Fruit fly (Drosophila melanogaster) whole organism, embryonic: ENCODE results near the gene CG33654.

ENCODE experiments used
- Antp ChIP-seq: fragments of 200-800 bp; sonication (Bioruptor generic); optimal IDR thresholded peaks from 3 replicates; lab custom pipeline; 2016; ENCODE audit warnings: missing biosample characterization, missing genetic modification characterization
- Blimp-1 ChIP-seq: fragments of 200-800 bp; sonication (Bioruptor generic); optimal IDR thresholded peaks from 3 replicates; lab custom pipeline; 2018; ENCODE audit warnings: missing biosample characterization, missing genetic modification characterization, mild to moderate bottlenecking, moderate library complexity, missing genetic modification reagents
- CG10209 ChIP-seq: fragments of 200-800 bp; sonication (Bioruptor generic); optimal IDR thresholded peaks from 3 replicates; lab custom pipeline; 2017; ENCODE audit warnings: missing biosample characterization, mild to moderate bottlenecking, missing genetic modification characterization, missing genetic modification reagents
- CG11247 ChIP-seq: fragments of 200-800 bp; sonication (Bioruptor generic); IDR thresholded peaks from 2 replicates; pipeline ENCODE4 v1.3.6; 2022; ENCODE audit warnings: missing biosample characterization, missing genetic modification characterization
- CG11456 ChIP-seq: fragments of 200-800 bp; sonication (Bioruptor generic); IDR thresholded peaks from 3 replicates; pipeline ENCODE4 v1.3.6; 2022; ENCODE audit warnings: missing biosample characterization, missing genetic modification characterization
- CG11504 ChIP-seq: fragments of 200-800 bp; sonication (Bioruptor generic); optimal IDR thresholded peaks from 3 replicates; lab custom pipeline; 2019; ENCODE audit warnings: missing biosample characterization, mild to moderate bottlenecking, missing genetic modification characterization, moderate library complexity
- CG12071 ChIP-seq: fragments of 200-800 bp; sonication (Bioruptor generic); optimal IDR thresholded peaks from 3 replicates; lab custom pipeline; 2018; ENCODE audit warnings: missing biosample characterization, mild to moderate bottlenecking, missing genetic modification characterization
- CG12769 ChIP-seq: fragments of 200-800 bp; sonication (Bioruptor generic); optimal IDR thresholded peaks from 2 replicates; lab custom pipeline; 2019; ENCODE audit warnings: missing biosample characterization, mild to moderate bottlenecking, missing genetic modification characterization, moderate library complexity
- CG15269 ChIP-seq: fragments of 200-800 bp; sonication (Bioruptor generic); optimal IDR thresholded peaks from 2 replicates; lab custom pipeline; 2018; ENCODE audit warnings: missing biosample characterization, mild to moderate bottlenecking, missing genetic modification characterization, moderate library complexity
- CG1529 ChIP-seq: fragments of 200-800 bp; sonication (Bioruptor generic); optimal IDR thresholded peaks from 3 replicates; lab custom pipeline; 2018; ENCODE audit warnings: missing biosample characterization, missing genetic modification characterization
- CG15696 ChIP-seq: fragments of 200-800 bp; sonication (Bioruptor generic); optimal IDR thresholded peaks from 2 replicates; lab custom pipeline; 2019; ENCODE audit warnings: missing biosample characterization, mild to moderate bottlenecking, missing genetic modification characterization, moderate library complexity
- CG17802 ChIP-seq: fragments of 200-800 bp; sonication (Bioruptor generic); optimal IDR thresholded peaks from 2 replicates; lab custom pipeline; 2018; ENCODE audit warnings: missing biosample characterization, mild to moderate bottlenecking, missing genetic modification characterization, moderate library complexity
- CG18599 ChIP-seq: fragments of 200-800 bp; sonication (Bioruptor generic); optimal IDR thresholded peaks from 3 replicates; lab custom pipeline; 2017; ENCODE audit warnings: missing biosample characterization, missing genetic modification characterization, mild to moderate bottlenecking, moderate library complexity, missing genetic modification reagents
- CG33213 ChIP-seq: fragments of 200-800 bp; sonication (Bioruptor generic); optimal IDR thresholded peaks from 3 replicates; lab custom pipeline; 2016; ENCODE audit warnings: missing biosample characterization, missing genetic modification characterization
- CG3726 ChIP-seq: fragments of 200-800 bp; sonication (Bioruptor generic); IDR thresholded peaks from 3 replicates; pipeline ENCODE4, ENCODE4 v1.3.6; 2022; ENCODE audit warnings: missing biosample characterization, missing genetic modification characterization
- CG4820 ChIP-seq: fragments of 200-800 bp; sonication (Bioruptor generic); optimal IDR thresholded peaks from 3 replicates; lab custom pipeline; 2016; ENCODE audit warnings: missing biosample characterization, missing genetic modification characterization
- CG6654 ChIP-seq: fragments of 200-800 bp; sonication (Bioruptor generic); optimal IDR thresholded peaks from 2 replicates; lab custom pipeline; 2017; ENCODE audit warnings: missing biosample characterization, mild to moderate bottlenecking, missing genetic modification characterization
- CG8359 ChIP-seq: fragments of 200-800 bp; sonication (Bioruptor generic); optimal IDR thresholded peaks from 2 replicates; lab custom pipeline; 2017; ENCODE audit warnings: missing biosample characterization, mild to moderate bottlenecking, missing genetic modification characterization, borderline replicate concordance
- CrebB ChIP-seq: fragments of 200-800 bp; sonication (Bioruptor generic); optimal IDR thresholded peaks from 3 replicates; lab custom pipeline; 2018; ENCODE audit warnings: missing biosample characterization, mild to moderate bottlenecking, missing genetic modification characterization
- D ChIP-seq, 2 experiments: fragments of 200-800 bp in 1 of 2; fragments of >200 bp in 1 of 2; sonication (Bioruptor generic) in 1 of 2; optimal IDR thresholded peaks; 2 replicates in 1 of 2; 3 replicates in 1 of 2; lab custom pipeline; 2017; ENCODE audit warnings: mild to moderate bottlenecking in 1 of 2, missing biosample characterization in 1 of 2, missing genetic modification characterization in 1 of 2, missing genetic modification reagents in 1 of 2
- Elba2 ChIP-seq: fragments of 200-800 bp; sonication (Bioruptor generic); optimal IDR thresholded peaks from 3 replicates; lab custom pipeline; 2016; ENCODE audit warnings: missing biosample characterization, missing genetic modification characterization
- Gug ChIP-seq: fragments of 200-800 bp; sonication (Bioruptor generic); IDR thresholded peaks from 4 replicates; pipeline ENCODE4 v1.3.6; 2022; ENCODE audit warnings: missing biosample characterization, missing genetic modification characterization
- HLH3B ChIP-seq: fragments of 200-800 bp; sonication (Bioruptor generic); IDR thresholded peaks from 2 replicates; pipeline ENCODE4 v1.3.6; 2022; ENCODE audit warnings: missing biosample characterization, missing genetic modification characterization
- Hmx ChIP-seq: fragments of 200-800 bp; sonication (Bioruptor generic); optimal IDR thresholded peaks from 2 replicates; lab custom pipeline; 2016; ENCODE audit warnings: missing biosample characterization, missing genetic modification characterization
- Kr ChIP-seq: fragments of 200-800 bp; sonication (Bioruptor generic); optimal IDR thresholded peaks from 2 replicates; lab custom pipeline; 2017; ENCODE audit warnings: missing biosample characterization, mild to moderate bottlenecking, missing genetic modification characterization
- MESR4 ChIP-seq: fragments of 200-800 bp; sonication (Bioruptor generic); optimal IDR thresholded peaks from 2 replicates; lab custom pipeline; 2018; ENCODE audit warnings: missing biosample characterization, mild to moderate bottlenecking, missing genetic modification characterization, moderate library complexity
- Max ChIP-seq: fragments of 200-800 bp; sonication (Bioruptor generic); optimal IDR thresholded peaks from 2 replicates; lab custom pipeline; 2016; ENCODE audit warnings: missing biosample characterization, mild to moderate bottlenecking, missing genetic modification characterization
- Sry-β ChIP-seq: fragments of 200-800 bp; sonication (Bioruptor generic); optimal IDR thresholded peaks from 2 replicates; lab custom pipeline; 2018; ENCODE audit warnings: missing biosample characterization, mild to moderate bottlenecking, missing genetic modification characterization, moderate library complexity
- Vsx1 ChIP-seq: fragments of 200-800 bp; sonication (Bioruptor generic); optimal IDR thresholded peaks from 2 replicates; lab custom pipeline; 2017; ENCODE audit warnings: missing biosample characterization, mild to moderate bottlenecking, missing genetic modification characterization, missing genetic modification reagents
- cad ChIP-seq: fragments of >200 bp; optimal IDR thresholded peaks from 2 replicates; lab custom pipeline; 2017; ENCODE audit warnings: missing biosample characterization, missing genetic modification characterization
- ci ChIP-seq: fragments of 200-800 bp; sonication (Bioruptor generic); IDR thresholded peaks from 3 replicates; pipeline ENCODE4 v1.3.6; 2022; ENCODE audit warnings: missing biosample characterization, missing genetic modification characterization
- da ChIP-seq: fragments of 200-800 bp; sonication (Bioruptor generic); optimal IDR thresholded peaks from 2 replicates; lab custom pipeline; 2016; ENCODE audit warnings: missing biosample characterization, missing genetic modification characterization
- gem ChIP-seq: fragments of 200-800 bp; sonication (Bioruptor generic); optimal IDR thresholded peaks from 2 replicates; lab custom pipeline; 2019; ENCODE audit warnings: missing biosample characterization, mild to moderate bottlenecking, missing genetic modification characterization, moderate library complexity
- gsb-n ChIP-seq: fragments of 200-800 bp; sonication (Bioruptor generic); optimal IDR thresholded peaks from 3 replicates; lab custom pipeline; 2018; ENCODE audit warnings: missing biosample characterization, mild to moderate bottlenecking, missing genetic modification characterization
- hbn ChIP-seq: fragments of 200-800 bp; sonication (Bioruptor generic); IDR thresholded peaks from 2 replicates; pipeline ENCODE4 v1.3.6; 2022; ENCODE audit warnings: missing biosample characterization, missing genetic modification characterization; ENCODE audit not compliant: partially characterized antibody
- hkb ChIP-seq, 2 experiments: fragments of 200-800 bp in 1 of 2; fragments of >200 bp in 1 of 2; sonication (Bioruptor generic) in 1 of 2; IDR thresholded peaks in 1 of 2; optimal IDR thresholded peaks in 1 of 2; 2 replicates each; pipeline versions ENCODE4 v1.3.6 to Lab custom; 2017 to 2022; ENCODE audit warnings: missing biosample characterization in 1 of 2, missing genetic modification characterization in 1 of 2
- klu ChIP-seq: fragments of 200-800 bp; sonication (Bioruptor generic); IDR thresholded peaks from 2 replicates; pipeline ENCODE4 v1.3.6; 2022; ENCODE audit warnings: missing biosample characterization, missing genetic modification characterization
- kni ChIP-seq: fragments of 200-800 bp; sonication (Bioruptor generic); optimal IDR thresholded peaks from 3 replicates; lab custom pipeline; 2017; ENCODE audit warnings: mild to moderate bottlenecking, missing biosample characterization, missing genetic modification reagents, missing genetic modification characterization
- lov ChIP-seq, 2 experiments: fragments of 200-800 bp in 1 of 2; fragments of >200 bp in 1 of 2; sonication (Bioruptor generic) in 1 of 2; IDR thresholded peaks in 1 of 2; optimal IDR thresholded peaks in 1 of 2; 2 replicates in 1 of 2; 3 replicates in 1 of 2; pipeline versions ENCODE4 v1.3.6 to Lab custom; 2017 to 2022; ENCODE audit warnings: missing biosample characterization in 1 of 2, missing genetic modification characterization in 1 of 2
- p53 ChIP-seq: fragments of 200-800 bp; sonication (Bioruptor generic); optimal IDR thresholded peaks from 2 replicates; lab custom pipeline; 2016; ENCODE audit warnings: missing biosample characterization, missing genetic modification characterization
- pho ChIP-seq: fragments of 200-800 bp; sonication (Bioruptor generic); optimal IDR thresholded peaks from 2 replicates; lab custom pipeline; 2016; ENCODE audit warnings: missing biosample characterization, missing genetic modification characterization
- pum ChIP-seq: fragments of 200-800 bp; sonication (Bioruptor generic); optimal IDR thresholded peaks from 2 replicates; lab custom pipeline; 2016; ENCODE audit warnings: missing biosample characterization, missing genetic modification characterization
- repo ChIP-seq: fragments of 200-800 bp; sonication (Bioruptor generic); optimal IDR thresholded peaks from 2 replicates; lab custom pipeline; 2016; ENCODE audit warnings: missing biosample characterization, missing genetic modification characterization
- slp2 ChIP-seq: fragments of 200-800 bp; sonication (Bioruptor generic); optimal IDR thresholded peaks from 2 replicates; lab custom pipeline; 2016; ENCODE audit warnings: missing biosample characterization, missing genetic modification characterization
- sug ChIP-seq: fragments of 200-800 bp; optimal IDR thresholded peaks from 2 replicates; lab custom pipeline; 2019; ENCODE audit warnings: missing biosample characterization, mild to moderate bottlenecking, missing genetic modification characterization, moderate library complexity
- tx ChIP-seq: fragments of 200-800 bp; sonication (Bioruptor generic); optimal IDR thresholded peaks from 2 replicates; lab custom pipeline; 2016; ENCODE audit warnings: missing biosample characterization, missing genetic modification characterization
- zen ChIP-seq: fragments of 200-800 bp; sonication (Bioruptor generic); optimal IDR thresholded peaks from 3 replicates; lab custom pipeline; 2018; ENCODE audit warnings: missing biosample characterization, mild to moderate bottlenecking, missing genetic modification characterization, moderate library complexity

The CG33654 gene

DNA sequence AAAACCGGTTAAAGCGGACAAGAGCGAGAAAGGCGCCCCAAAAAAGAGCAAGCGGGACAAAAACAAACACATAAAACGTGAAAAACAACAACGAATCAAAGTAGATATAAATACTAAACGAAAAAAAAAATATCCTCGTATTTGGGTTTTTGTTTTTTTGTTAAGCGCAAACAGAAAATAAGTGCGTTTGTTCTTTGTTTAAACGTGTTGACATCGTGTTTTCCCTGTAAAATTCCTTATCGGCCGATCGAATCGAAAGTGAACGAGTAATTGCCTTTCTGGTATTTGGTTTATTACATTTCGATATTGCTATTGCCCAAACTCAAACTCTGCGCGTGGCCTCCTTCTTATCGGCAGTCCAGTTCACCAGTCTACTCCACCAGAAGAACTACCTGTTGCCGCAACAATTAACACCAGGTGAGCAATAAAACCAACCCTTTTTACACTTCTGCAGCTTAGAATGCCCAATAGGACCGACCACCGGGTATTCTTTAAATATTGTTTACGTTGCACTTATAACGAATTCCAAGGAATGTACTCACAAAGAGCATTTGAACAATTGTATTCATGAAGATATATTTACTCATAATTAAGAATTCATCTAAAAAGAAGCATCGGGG, 8.9 kb upstream of the CG33654 start (continued):
- TF ChIP-seq CG4820 (GFP tag; lab: Kevin White, UChicago) (no peak), da (GFP tag; lab: Kevin White, UChicago) (no peak), lov (optimal IDR thresholded peaks at IDR 0.05; lab: Kevin White, UChicago) (no peak), lov (GFP tag; IDR thresholded peaks at IDR 0.05; lab: Robert Waterston, UW) (no peak), zen (tag; lab: Kevin White, UChicago) (peak; percentile 3), gsb-n (tag; lab: Kevin White, UChicago) (peak; percentile 2), Max (GFP tag; lab: Kevin White, UChicago) (no peak), Gug (GFP tag; lab: Robert Waterston, UW) (no peak), sug (tag; lab: Kevin White, UChicago) (peak; percentile 11), MESR4 (no peak), Kr (GFP tag; lab: Kevin White, UChicago) (peak; percentile 63), ci (GFP tag; lab: Robert Waterston, UW) (no peak), CG11247 (no peak), CG3726 (GFP tag; lab: Robert Waterston, UW) (no peak), CG12769 (tag; lab: Kevin White, UChicago) (no peak), p53 (GFP tag; lab: Kevin White, UChicago) (no peak), D (optimal IDR thresholded peaks at IDR 0.05; lab: Kevin White, UChicago) (no peak), D (GFP tag; optimal IDR thresholded peaks at IDR 0.05; lab: Kevin White, UChicago) (peak; percentile 1), Elba2 (GFP tag; lab: Kevin White, UChicago) (peak; percentile 89), kni (GFP tag; lab: Kevin White, UChicago) (peak; percentile 43), slp2 (GFP tag; lab: Kevin White, UChicago) (no peak), gem (tag; lab: Kevin White, UChicago) (peak; percentile 10), Vsx1 (GFP tag; lab: Kevin White, UChicago) (peak; percentile 61), CG6654 (GFP tag; lab: Kevin White, UChicago) (no peak), Blimp-1 (GFP tag; lab: Kevin White, UChicago) (no peak), CG15696 (tag; lab: Kevin White, UChicago) (peak; percentile 3), hkb (optimal IDR thresholded peaks at IDR 0.05; lab: Kevin White, UChicago) (no peak), hkb (GFP tag; IDR thresholded peaks at IDR 0.05; lab: Robert Waterston, UW) (no peak), HLH3B (GFP tag; lab: Robert Waterston, UW) (no peak), cad (GFP tag; lab: Kevin White, UChicago) (peak; percentile 53), CG11504 (tag; lab: Kevin White, UChicago) (peak; percentile 4)

DNA sequence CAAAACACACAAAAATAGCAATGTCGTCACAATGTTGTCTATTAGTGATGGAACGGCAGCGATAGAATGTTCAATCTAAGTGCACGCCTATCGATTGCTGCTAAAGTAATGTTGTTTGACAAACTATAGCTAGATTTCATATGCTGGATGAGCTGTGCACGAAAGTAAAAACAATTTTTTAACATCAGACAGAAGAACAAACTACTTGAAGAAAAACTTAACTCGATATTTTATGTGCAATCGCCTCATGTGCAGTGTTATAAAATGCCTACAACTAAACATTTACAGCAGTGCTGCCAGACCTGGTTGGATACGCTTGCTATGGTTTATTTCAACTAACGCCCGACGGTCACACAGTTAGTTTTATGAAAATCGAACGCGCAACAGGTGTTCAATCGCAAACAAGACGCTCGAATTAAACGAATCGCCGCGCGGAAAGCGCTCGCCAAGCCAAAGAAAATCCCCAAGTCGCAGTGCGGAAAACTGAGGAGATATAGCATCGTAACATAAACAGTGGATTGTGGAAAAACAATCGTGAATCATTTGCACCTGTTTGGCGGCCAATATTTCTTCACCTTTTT, 8.0 kb upstream of the CG33654 start, which contains the start of the genes bocks and CG8312:
TSS of gene bocks (minus strand) at position 51 of the 581 bp plus-strand sequence.
TSS of gene CG8312 (plus strand) at position 358 of the 581 bp plus-strand sequence.
- TF ChIP-seq CG11456 (GFP tag; lab: Robert Waterston, UW) (no peak), hbn (GFP tag; lab: Robert Waterston, UW) (no peak), klu (GFP tag; lab: Robert Waterston, UW) (no peak), CG1529 (GFP tag; lab: Kevin White, UChicago) (no peak), pum (GFP tag; lab: Kevin White, UChicago) (peak; percentile 57), CG8359 (GFP tag; lab: Kevin White, UChicago) (no peak), tx (GFP tag; lab: Kevin White, UChicago) (peak; percentile 38), Antp (GFP tag; lab: Kevin White, UChicago) (peak; percentile 62), CrebB (tag; lab: Kevin White, UChicago) (peak; percentile 60), CG15269 (tag; lab: Kevin White, UChicago) (peak; percentile 1), Sry-β (GFP tag; lab: Kevin White, UChicago) (peak; percentile 30), Hmx (GFP tag; lab: Kevin White, UChicago) (no peak), pho (peak; percentile 65), CG18599 (peak; percentile 24), repo (GFP tag; lab: Kevin White, UChicago) (peak; percentile 46), CG33213 (peak; percentile 80), CG17802 (tag; lab: Kevin White, UChicago) (no peak), CG12071 (GFP tag; lab: Kevin White, UChicago) (peak; percentile 17), CG10209 (peak; percentile 16)
